Fruit fly (Drosophila melanogaster) whole organism, embryonic: Measurements from ENCODE around the gene Osi12.

ENCODE experiments used
- CG11398 ChIP-seq: fragments of 200-800 bp; sonication (Bioruptor generic); optimal IDR thresholded peaks from 2 replicates; lab custom pipeline; 2016; ENCODE audit warnings: missing biosample characterization, missing genetic modification characterization
- CG2120 ChIP-seq: fragments of 200-800 bp; sonication (Bioruptor generic); optimal IDR thresholded peaks from 3 replicates; lab custom pipeline; 2016; ENCODE audit warnings: missing biosample characterization, missing genetic modification characterization
- CG2199 ChIP-seq: fragments of 200-800 bp; sonication (Bioruptor generic); IDR thresholded peaks from 3 replicates; pipeline ENCODE4 v1.3.6; 2022; ENCODE audit warnings: missing biosample characterization, missing genetic modification characterization
- CG4707 ChIP-seq: fragments of 200-800 bp; sonication (Bioruptor generic); optimal IDR thresholded peaks from 2 replicates; lab custom pipeline; 2018; ENCODE audit warnings: missing biosample characterization, mild to moderate bottlenecking, missing genetic modification characterization, moderate library complexity
- Dad ChIP-seq: fragments of 200-800 bp; sonication (Bioruptor generic); optimal IDR thresholded peaks from 3 replicates; lab custom pipeline; 2016; ENCODE audit warnings: missing biosample characterization, missing genetic modification characterization
- Taf1 ChIP-seq: fragments of 200-800 bp; sonication (Bioruptor generic); IDR thresholded peaks from 2 replicates; pipeline ENCODE4 v1.3.6; 2022; ENCODE audit warnings: missing biosample characterization, missing genetic modification characterization
- bigmax ChIP-seq: fragments of 200-800 bp; sonication (Bioruptor generic); optimal IDR thresholded peaks from 2 replicates; lab custom pipeline; 2018; ENCODE audit warnings: missing biosample characterization, mild to moderate bottlenecking, missing genetic modification characterization
- gce ChIP-seq: fragments of 200-800 bp; sonication (Bioruptor generic); IDR thresholded peaks from 3 replicates; pipeline ENCODE4 v1.3.6; 2022; ENCODE audit warnings: missing biosample characterization, missing genetic modification characterization
- slp2 ChIP-seq: fragments of 200-800 bp; sonication (Bioruptor generic); optimal IDR thresholded peaks from 2 replicates; lab custom pipeline; 2016; ENCODE audit warnings: missing biosample characterization, missing genetic modification characterization
- sug ChIP-seq: fragments of 200-800 bp; optimal IDR thresholded peaks from 2 replicates; lab custom pipeline; 2019; ENCODE audit warnings: missing biosample characterization, mild to moderate bottlenecking, missing genetic modification characterization, moderate library complexity
- trh ChIP-seq: fragments of 200-800 bp; sonication (Bioruptor generic); optimal IDR thresholded peaks from 2 replicates; lab custom pipeline; 2016; ENCODE audit warnings: missing biosample characterization, missing genetic modification characterization

DNA sequence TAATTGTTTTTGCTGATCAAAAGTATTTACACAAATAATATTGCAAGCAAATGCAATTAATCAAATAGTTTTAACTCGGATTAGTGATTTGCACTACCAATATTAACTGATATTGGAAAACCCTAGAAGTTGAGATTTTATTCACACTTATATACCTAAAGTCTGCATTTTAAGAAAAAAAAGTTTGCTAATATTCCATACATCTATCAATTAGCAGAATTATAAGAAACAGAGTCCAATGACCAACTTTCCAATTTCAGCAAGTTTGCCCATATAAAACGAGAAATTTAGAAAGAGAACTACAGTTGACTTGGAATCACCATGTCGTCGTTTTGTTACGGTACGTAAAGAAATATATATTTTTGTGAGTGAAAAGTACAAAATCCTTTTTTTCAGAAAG, 28.3 kb downstream of the Osi12 start, which contains the start of gene CG46026:
- TF ChIP-seq trh (GFP tag; lab: Kevin White, UChicago) (no peak), CG2199 (GFP tag; lab: Robert Waterston, UW) (no peak), CG4707 (GFP tag; lab: Kevin White, UChicago) (no peak), CG2120 (GFP tag; lab: Kevin White, UChicago) (no peak), bigmax (GFP tag; lab: Kevin White, UChicago) (no peak), sug (tag; lab: Kevin White, UChicago) (no peak), CG11398 (GFP tag; lab: Kevin White, UChicago) (no peak), gce (GFP tag; lab: Robert Waterston, UW) (no peak), Dad (GFP tag; lab: Kevin White, UChicago) (no peak), slp2 (no peak), Taf1 (GFP tag; lab: Robert Waterston, UW) (no peak)
